Worm (Caenorhabditis elegans) whole organism, L2 larva: ENCODE data around the gene F19B10.3.

Experiments
- C34F6.9 ChIP-seq: fragments of 150-350 bp; optimal IDR thresholded peaks from 2 replicates; lab custom pipeline; 2014; ENCODE audit warnings: missing biosample characterization, missing genetic modification characterization
- F13H6.1 ChIP-seq: sonication (generic microtip); optimal IDR thresholded peaks from 2 replicates; lab custom pipeline; 2016; ENCODE audit warnings: missing genetic modification characterization, missing compliant biosample characterization
- R02D3.7 ChIP-seq: fragments of 150-350 bp; optimal IDR thresholded peaks from 2 replicates; lab custom pipeline; 2014; ENCODE audit warnings: missing biosample characterization, missing genetic modification characterization
- Y55F3AM.14 ChIP-seq: fragments of 200-800 bp; sonication (Bioruptor generic); optimal IDR thresholded peaks from 2 replicates; lab custom pipeline; 2018; ENCODE audit warnings: mild to moderate bottlenecking, missing genetic modification characterization, missing compliant biosample characterization
- ZK546.5 ChIP-seq: sonication (generic microtip); optimal IDR thresholded peaks from 2 replicates; lab custom pipeline; 2017; ENCODE audit warnings: missing biosample characterization, missing genetic modification characterization
- alr-1 ChIP-seq: fragments of 150-350 bp; optimal IDR thresholded peaks from 2 replicates; lab custom pipeline; 2014; ENCODE audit warnings: missing biosample characterization, missing genetic modification characterization
- aly-2 ChIP-seq: fragments of 150-350 bp; optimal IDR thresholded peaks from 2 replicates; lab custom pipeline; 2014; ENCODE audit warnings: missing biosample characterization, missing genetic modification characterization
- blmp-1 ChIP-seq: sonication (generic microtip); optimal IDR thresholded peaks from 2 replicates; lab custom pipeline; 2017; ENCODE audit warnings: missing genetic modification characterization, mild to moderate bottlenecking, missing compliant biosample characterization, antibody characterized with exemption, moderate library complexity; ENCODE audit not compliant: insufficient read depth
- ceh-16 ChIP-seq: fragments of 150-350 bp; optimal IDR thresholded peaks from 2 replicates; lab custom pipeline; 2014; ENCODE audit warnings: missing biosample characterization, missing genetic modification characterization
- dmd-4 ChIP-seq: sonication (generic microtip); optimal IDR thresholded peaks from 2 replicates; lab custom pipeline; 2017; ENCODE audit warnings: missing biosample characterization, missing genetic modification characterization
- elt-1 ChIP-seq: fragments of 150-350 bp; optimal IDR thresholded peaks from 2 replicates; lab custom pipeline; 2014; ENCODE audit warnings: missing biosample characterization, missing genetic modification characterization
- elt-3 ChIP-seq: sonication (generic microtip); optimal IDR thresholded peaks from 2 replicates; lab custom pipeline; 2017; ENCODE audit warnings: missing biosample characterization, missing genetic modification characterization
- gmeb-1 ChIP-seq: fragments of 150-350 bp; optimal IDR thresholded peaks from 2 replicates; lab custom pipeline; 2014; ENCODE audit warnings: missing biosample characterization, missing genetic modification characterization
- lin-11 ChIP-seq: fragments of 150-350 bp; sonication (generic microtip); optimal IDR thresholded peaks from 2 replicates; lab custom pipeline; 2014; ENCODE audit warnings: missing biosample characterization, missing genetic modification characterization, inconsistent platforms, mixed read lengths
- lin-13 ChIP-seq: fragments of 150-350 bp; optimal IDR thresholded peaks from 2 replicates; lab custom pipeline; 2014; ENCODE audit warnings: missing biosample characterization, missing genetic modification reagents, missing genetic modification characterization
- mab-5 ChIP-seq: fragments of 150-350 bp; optimal IDR thresholded peaks from 2 replicates; lab custom pipeline; 2014; ENCODE audit warnings: missing biosample characterization, missing genetic modification characterization
- mbf-1 ChIP-seq: sonication (generic microtip); optimal IDR thresholded peaks from 2 replicates; lab custom pipeline; 2017; ENCODE audit warnings: missing biosample characterization, missing genetic modification characterization
- nhr-10 ChIP-seq: sonication (generic microtip); optimal IDR thresholded peaks from 2 replicates; lab custom pipeline; 2017; ENCODE audit warnings: missing biosample characterization, missing genetic modification characterization
- nhr-11 ChIP-seq: fragments of 150-350 bp; optimal IDR thresholded peaks from 2 replicates; lab custom pipeline; 2014; ENCODE audit warnings: missing biosample characterization, missing genetic modification characterization
- nhr-12 ChIP-seq: fragments of 150-350 bp; optimal IDR thresholded peaks from 2 replicates; lab custom pipeline; 2014; ENCODE audit warnings: missing biosample characterization, missing genetic modification characterization
- nhr-129 ChIP-seq: fragments of 150-350 bp; optimal IDR thresholded peaks from 2 replicates; lab custom pipeline; 2014; ENCODE audit warnings: missing biosample characterization, missing genetic modification characterization
- nhr-21 ChIP-seq: fragments of 150-350 bp; optimal IDR thresholded peaks from 2 replicates; lab custom pipeline; 2014; ENCODE audit warnings: missing biosample characterization, missing genetic modification characterization
- nhr-237 ChIP-seq: fragments of 150-350 bp; optimal IDR thresholded peaks from 2 replicates; lab custom pipeline; 2014; ENCODE audit warnings: missing biosample characterization, missing genetic modification characterization
- nhr-25 ChIP-seq: fragments of 150-350 bp; sonication (generic microtip); optimal IDR thresholded peaks from 3 replicates; lab custom pipeline; 2014; ENCODE audit warnings: missing biosample characterization, missing genetic modification characterization
- nhr-6 ChIP-seq: fragments of 150-350 bp; optimal IDR thresholded peaks from 2 replicates; lab custom pipeline; 2014; ENCODE audit warnings: missing biosample characterization, missing genetic modification characterization
- nhr-77 ChIP-seq: fragments of 150-350 bp; optimal IDR thresholded peaks from 2 replicates; lab custom pipeline; 2014; ENCODE audit warnings: missing biosample characterization, missing genetic modification characterization
- peb-1 ChIP-seq: fragments of 150-350 bp; optimal IDR thresholded peaks from 2 replicates; lab custom pipeline; 2014; ENCODE audit warnings: missing biosample characterization, missing genetic modification characterization
- sem-4 ChIP-seq: fragments of 150-350 bp; optimal IDR thresholded peaks from 2 replicates; lab custom pipeline; 2014; ENCODE audit warnings: missing biosample characterization, missing genetic modification reagents, missing genetic modification characterization
- skn-1 ChIP-seq: sonication (generic microtip); optimal IDR thresholded peaks from 2 replicates; lab custom pipeline; 2017; ENCODE audit warnings: missing biosample characterization, missing genetic modification characterization
- sma-3 ChIP-seq: sonication (generic microtip); optimal IDR thresholded peaks from 2 replicates; lab custom pipeline; 2016; ENCODE audit warnings: missing genetic modification reagents, missing genetic modification characterization, missing compliant biosample characterization
- sma-9 ChIP-seq, 2 experiments: fragments of 150-350 bp in 1 of 2; sonication (generic microtip) in 1 of 2; optimal IDR thresholded peaks; 2 replicates each; lab custom pipeline; 2014 to 2016; ENCODE audit warnings: missing genetic modification characterization in 2 of 2, mild to moderate bottlenecking in 1 of 2, missing biosample characterization in 1 of 2, missing compliant biosample characterization in 1 of 2, missing genetic modification reagents in 1 of 2, moderate library complexity in 1 of 2
- snpc-4 ChIP-seq: fragments of 150-350 bp; optimal IDR thresholded peaks from 2 replicates; lab custom pipeline; 2014; ENCODE audit warnings: missing biosample characterization, missing genetic modification characterization
- unc-39 ChIP-seq: fragments of 150-350 bp; optimal IDR thresholded peaks from 2 replicates; lab custom pipeline; 2014; ENCODE audit warnings: missing biosample characterization, missing genetic modification characterization
- unc-55 ChIP-seq: fragments of 150-350 bp; sonication (generic microtip); optimal IDR thresholded peaks from 3 replicates; lab custom pipeline; 2014; ENCODE audit warnings: missing biosample characterization, missing genetic modification reagents, missing genetic modification characterization
- zag-1 ChIP-seq: fragments of 150-350 bp; optimal IDR thresholded peaks from 2 replicates; lab custom pipeline; 2014; ENCODE audit warnings: missing biosample characterization, missing genetic modification characterization
- ztf-1 ChIP-seq: fragments of 200-800 bp; sonication (Bioruptor generic); conservative IDR thresholded peaks from 2 replicates; pipeline ENCODE4 v1.3.6; 2022; ENCODE audit warnings: missing genetic modification characterization, missing compliant biosample characterization
- ztf-4 ChIP-seq: fragments of 150-350 bp; optimal IDR thresholded peaks from 2 replicates; lab custom pipeline; 2014; ENCODE audit warnings: missing biosample characterization, missing genetic modification characterization

The F19B10.3 gene

DNA sequence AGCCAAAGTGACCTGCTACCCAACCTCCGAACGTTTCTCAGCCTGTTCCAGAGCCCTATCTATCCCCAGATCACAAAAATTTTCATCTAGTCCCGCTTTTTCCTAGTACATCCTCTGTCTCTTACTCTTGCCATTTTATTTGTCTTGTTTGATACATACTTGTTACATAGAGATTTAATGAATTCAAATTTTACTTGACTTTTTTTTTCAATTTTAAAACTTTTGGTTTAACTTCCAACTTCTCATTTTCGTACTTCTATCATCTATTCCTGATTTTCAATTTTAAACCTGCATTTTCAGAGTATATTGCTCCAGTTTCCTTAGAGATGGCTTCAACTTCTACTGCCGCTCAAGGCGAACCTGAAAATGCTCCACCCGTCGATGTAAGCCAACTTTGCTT lies 37.7 kb upstream of the F19B10.3 start, which contains the start of gene M151.3:
Gene M151.3, plus strand, starts transcription at position 301 of the 400 bp plus-strand sequence.
- TF ChIP-seq sem-4 (tag; lab: Kevin White, UChicago) (no peak), ZK546.5 (no peak), nhr-11 (tag; lab: Kevin White, UChicago) (no peak), nhr-77 (tag; lab: Kevin White, UChicago) (no peak), mbf-1 (tag; lab: Kevin White, UChicago) (no peak), alr-1 (no peak), elt-3 (no peak), C34F6.9 (tag; lab: Kevin White, UChicago) (no peak), skn-1 (tag; lab: Kevin White, UChicago) (no peak), zag-1 (tag; lab: Kevin White, UChicago) (no peak), gmeb-1 (tag; lab: Kevin White, UChicago) (no peak), dmd-4 (tag; lab: Kevin White, UChicago) (no peak), F13H6.1 (tag; lab: Kevin White, UChicago) (no peak), peb-1 (tag; lab: Kevin White, UChicago) (no peak), nhr-10 (no peak), lin-13 (GFP tag; lab: Kevin White, UChicago) (no peak), blmp-1 (tag; lab: Kevin White, UChicago) (no peak), nhr-12 (no peak), nhr-237 (tag; lab: Kevin White, UChicago) (no peak)

DNA sequence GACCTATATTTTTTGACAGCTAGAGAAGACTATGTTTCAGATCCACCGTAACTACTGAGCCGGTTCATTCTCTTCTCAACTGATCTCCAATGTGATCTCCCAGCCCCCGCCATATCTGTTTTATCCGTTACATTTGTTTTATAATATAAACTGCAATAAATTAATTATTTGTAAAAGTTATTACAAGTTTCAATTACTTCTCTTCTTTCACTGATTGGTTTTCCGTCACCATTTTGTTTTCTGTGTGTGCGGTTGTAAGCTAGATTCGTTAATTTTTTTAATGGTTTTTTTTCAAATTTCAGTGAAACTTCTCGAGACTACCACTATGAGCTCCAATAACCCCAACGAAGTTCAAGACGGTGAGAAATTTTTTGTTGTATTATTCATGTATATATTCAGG lies 33.8 kb upstream of the F19B10.3 start, which contains the start of gene M151.2:
Gene M151.2, plus strand, starts transcription at position 301 of the 400 bp plus-strand sequence.
- TF ChIP-seq Y55F3AM.14 (no peak), unc-39 (tag; lab: Kevin White, UChicago) (no peak), sma-9 (GFP tag; optimal IDR thresholded peaks at IDR 0.05; lab: Kevin White, UChicago) (no peak), sma-9 (tag; optimal IDR thresholded peaks at IDR 0.05; lab: Kevin White, UChicago) (no peak), peb-1 (tag; lab: Kevin White, UChicago) (no peak), nhr-25 (tag; lab: Kevin White, UChicago) (no peak), C34F6.9 (tag; lab: Kevin White, UChicago) (no peak), nhr-6 (tag; lab: Kevin White, UChicago) (no peak), aly-2 (tag; lab: Kevin White, UChicago) (no peak), snpc-4 (tag; lab: Kevin White, UChicago) (no peak)

ce11 chrII:3634765-3635164 lies 29.8 kb upstream of the F19B10.3 start:
- TF ChIP-seq aly-2 (tag; lab: Kevin White, UChicago) = no peak
- no peak for TF ChIP-seq dmd-4 (tag; lab: Kevin White, UChicago)
- TF ChIP-seq nhr-21 (tag; lab: Kevin White, UChicago) = no peak
- no peak for TF ChIP-seq sma-3 (GFP tag; lab: Kevin White, UChicago)
- TF ChIP-seq skn-1 (tag; lab: Kevin White, UChicago) = no peak
- no peak for TF ChIP-seq lin-11
- no peak for TF ChIP-seq ztf-1 (GFP tag; lab: Robert Waterston, UW)
- TF ChIP-seq C34F6.9 (tag; lab: Kevin White, UChicago) = no peak
- no peak for TF ChIP-seq nhr-6 (tag; lab: Kevin White, UChicago)
- no peak for TF ChIP-seq elt-1 (tag; lab: Kevin White, UChicago)
- TF ChIP-seq ztf-4 (tag; lab: Kevin White, UChicago) = no peak
- no peak for TF ChIP-seq nhr-129 (tag; lab: Kevin White, UChicago)
- no peak for TF ChIP-seq unc-55
- no peak for TF ChIP-seq peb-1 (tag; lab: Kevin White, UChicago)
- TF ChIP-seq ceh-16 = no peak
- no peak for TF ChIP-seq mab-5 (tag; lab: Kevin White, UChicago)

- TF ChIP-seq unc-39 (tag; lab: Kevin White, UChicago) (no peak), skn-1 (tag; lab: Kevin White, UChicago) (no peak), nhr-25 (tag; lab: Kevin White, UChicago) (no peak), ceh-16 (no peak), R02D3.7 (no peak), nhr-129 (tag; lab: Kevin White, UChicago) (no peak), nhr-11 (tag; lab: Kevin White, UChicago) (no peak)
Measured at ce11 chrII:3639238-3639637, 25.3 kb upstream of the F19B10.3 start, which contains the start of gene fbxb-31. Gene fbxb-31, minus strand, starts transcription at chrII:3639338.
